Worm (Caenorhabditis elegans) whole organism, early embryonic: Measurements from ENCODE around the gene R07B7.6.

Experiments
- B0310.2 ChIP-seq: sonication (generic microtip); optimal IDR thresholded peaks from 2 replicates; lab custom pipeline; 2016; ENCODE audit warnings: mild to moderate bottlenecking, missing genetic modification characterization, missing compliant biosample characterization
- F13C5.2 ChIP-seq: sonication (generic microtip); optimal IDR thresholded peaks from 2 replicates; lab custom pipeline; 2017; ENCODE audit warnings: mild to moderate bottlenecking, missing genetic modification characterization, inconsistent platforms, missing compliant biosample characterization
- aly-1 ChIP-seq: sonication (generic microtip); optimal IDR thresholded peaks from 2 replicates; lab custom pipeline; 2016; ENCODE audit warnings: missing genetic modification characterization, missing compliant biosample characterization
- ceh-13 ChIP-seq: fragments of 200-800 bp; sonication (Bioruptor generic); optimal IDR thresholded peaks from 2 replicates; lab custom pipeline; 2018; ENCODE audit warnings: mild to moderate bottlenecking, missing genetic modification characterization, missing compliant biosample characterization
- ets-7 ChIP-seq: sonication (generic microtip); optimal IDR thresholded peaks from 2 replicates; lab custom pipeline; 2016; ENCODE audit warnings: missing genotype, missing genetic modification characterization, missing compliant biosample characterization
- tbx-11 ChIP-seq: fragments of 200-800 bp; sonication (Bioruptor generic); IDR thresholded peaks from 2 replicates; pipeline ENCODE4 v1.3.6; 2022; ENCODE audit warnings: missing genetic modification characterization, missing compliant biosample characterization

- TF ChIP-seq aly-1 (tag; lab: Kevin White, UChicago) (no peak), tbx-11 (GFP tag; lab: Robert Waterston, UW) (no peak), ceh-13 (GFP tag; lab: Kevin White, UChicago) (no peak), ets-7 (tag; lab: Kevin White, UChicago) (no peak), F13C5.2 (tag; lab: Kevin White, UChicago) (no peak), B0310.2 (tag; lab: Kevin White, UChicago) (no peak)
Observed at ce11 chrV:12059719-12060118, 15.1 kb downstream of the R07B7.6 start, which contains the start of gene R07B7.2.
